Fruit fly (Drosophila melanogaster) whole organism: ENCODE data around the gene CG9132.

ENCODE experiments used
- CG8478 ChIP-seq: fragments of >200 bp; optimal IDR thresholded peaks from 2 replicates; lab custom pipeline; 2018; ENCODE audit warnings: inconsistent platforms
- Dll ChIP-seq: fragments of >200 bp; optimal IDR thresholded peaks from 2 replicates; lab custom pipeline; 2017
- EcR ChIP-seq, 2 experiments: fragments of >200 bp; optimal IDR thresholded peaks; 2 replicates each; lab custom pipeline; 2017; ENCODE audit warnings: missing biosample characterization in 2 of 2, missing genetic modification characterization in 2 of 2, missing genetic modification reagents in 2 of 2
- pan ChIP-seq: fragments of >200 bp; optimal IDR thresholded peaks from 2 replicates; lab custom pipeline; 2017
- psq ChIP-seq: fragments of >200 bp; optimal IDR thresholded peaks from 2 replicates; lab custom pipeline; 2017
- usp ChIP-seq: fragments of >200 bp; optimal IDR thresholded peaks from 2 replicates; lab custom pipeline; 2017; ENCODE audit warnings: missing biosample characterization, missing genetic modification characterization, mixed read lengths

DNA sequence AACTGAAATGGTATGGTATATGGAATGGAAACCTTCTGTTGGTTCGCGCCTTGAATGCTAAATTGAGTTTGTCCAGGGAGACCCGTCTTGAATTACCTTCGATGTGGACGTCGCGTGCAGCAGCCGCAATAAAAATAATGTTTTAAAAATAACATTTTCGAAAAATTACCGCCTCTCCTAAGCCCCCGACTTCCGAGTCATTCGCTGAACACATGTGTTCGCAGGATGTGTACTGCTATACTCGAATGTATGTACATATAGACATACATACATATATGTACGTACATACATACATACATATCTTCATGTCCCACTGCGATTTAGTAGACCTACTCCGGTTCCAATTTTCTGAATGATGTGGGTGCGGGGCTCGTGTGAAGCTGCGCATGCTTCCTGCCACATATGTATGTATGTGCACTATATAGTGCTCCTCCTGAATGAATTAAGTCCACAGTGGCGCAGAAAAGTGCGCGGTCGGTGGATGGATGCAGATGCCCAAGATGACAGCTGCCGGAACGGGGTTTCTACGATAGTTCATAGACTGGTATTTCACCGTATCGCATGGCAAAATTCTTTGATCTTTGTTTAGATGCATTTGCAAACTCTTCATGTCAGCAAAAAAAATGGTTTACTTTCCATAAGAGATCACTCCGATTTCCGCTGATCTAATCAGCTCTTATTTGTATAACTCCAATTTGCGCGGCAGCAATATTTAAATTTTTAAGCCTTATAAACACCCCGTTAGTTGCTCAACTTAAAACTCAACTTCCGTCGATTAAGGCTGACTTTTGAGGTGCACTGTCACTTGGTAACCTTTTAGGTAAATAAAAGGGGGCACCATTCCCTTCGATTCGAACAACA is 26.1 kb downstream of the CG9132 start:
- no peak for TF ChIP-seq psq (lab: Kevin White, UChicago)
- TF ChIP-seq pan (lab: Kevin White, UChicago) = no peak
- TF ChIP-seq Dll (lab: Kevin White, UChicago) = no peak
- no peak for TF ChIP-seq CG8478
- no peak for TF ChIP-seq usp (GFP tag; lab: Kevin White, UChicago)
- TF ChIP-seq EcR (GFP tag; optimal IDR thresholded peaks at IDR 0.05; lab: Kevin White, UChicago) = no peak
